Worm (Caenorhabditis elegans): Measurements from ENCODE around the gene mps-1.

The mps-1 gene

ce11 chrII:6250782-6251461, 43.2 kb downstream of the mps-1 start, which contains the start of gene phb-2 (continued):
- TF ChIP-seq nhr-47 (tag; optimal IDR thresholded peaks at IDR 0.05) (peak; percentile 82), xbp-1 (tag; optimal IDR thresholded peaks at IDR 0.05) (peak; percentile 74), ceh-82 (tag; optimal IDR thresholded peaks at IDR 0.05) (peak; percentile 57 to 85 (median 82)), aly-2 (tag; optimal IDR thresholded peaks at IDR 0.05) (peak; percentile 46), nhr-90 (tag; optimal IDR thresholded peaks at IDR 0.05; ENCODE audit: poor library complexity) (peak; percentile 73), lir-3 (tag; optimal IDR thresholded peaks at IDR 0.05; ENCODE audit: poor library complexity) (peak; percentile 67), nhr-71 (tag; optimal IDR thresholded peaks at IDR 0.05) (peak; percentile 88), efl-1 (optimal IDR thresholded peaks at IDR 0.05) (peak; percentile 92 to 99), efl-1 (GFP tag; optimal IDR thresholded peaks at IDR 0.05 in 1 of 2) (peak; percentile 98 to 100), snpc-4 (tag; optimal IDR thresholded peaks at IDR 0.05) (peak; percentile 54), nhr-19 (GFP tag; conservative IDR thresholded peaks at IDR 0.05) (peak; percentile 79), skn-1 (tag; optimal IDR thresholded peaks at IDR 0.05) (peak; percentile 87), fkh-8 (tag; optimal IDR thresholded peaks at IDR 0.05) (peak; percentile 64), C16A3.4 (tag; optimal IDR thresholded peaks at IDR 0.05) (peak; percentile 79), fos-1 (tag; optimal IDR thresholded peaks at IDR 0.05) (peak; percentile 63), aha-1 (tag; optimal IDR thresholded peaks at IDR 0.05) (no peak), lsy-2 (tag; optimal IDR thresholded peaks at IDR 0.05) (peak; percentile 86 to 94), unc-130 (tag; optimal IDR thresholded peaks at IDR 0.05) (peak; percentile 82), vab-15 (tag; optimal IDR thresholded peaks at IDR 0.05) (peak; percentile 16), swsn-7 (tag; optimal IDR thresholded peaks at IDR 0.05) (peak; percentile 70), elt-3 (tag; optimal IDR thresholded peaks at IDR 0.05) (peak in 2 of 6 experiments; percentile 59 to 73), nhr-20 (tag; optimal IDR thresholded peaks at IDR 0.05) (peak; percentile 79)

ce11 chrII:6248503-6248902, 45.7 kb downstream of the mps-1 start:
- TF ChIP-seq elt-2 (tag; optimal IDR thresholded peaks at IDR 0.05) (peak; percentile 29), sup-37 (GFP tag; optimal IDR thresholded peaks at IDR 0.05) (no peak), nhr-47 (tag; optimal IDR thresholded peaks at IDR 0.05) (peak; percentile 60), Y116A8C.19 (tag; optimal IDR thresholded peaks at IDR 0.05; ENCODE audit: borderline replicate concordance) (no peak), tlp-1 (tag; optimal IDR thresholded peaks at IDR 0.05) (no peak), pax-3 (tag; optimal IDR thresholded peaks at IDR 0.05) (no peak), fos-1 (tag; optimal IDR thresholded peaks at IDR 0.05) (peak; percentile 10), C16A3.4 (tag; optimal IDR thresholded peaks at IDR 0.05) (peak; percentile 78), zip-4 (GFP tag; optimal IDR thresholded peaks at IDR 0.05) (no peak), nhr-77 (tag; optimal IDR thresholded peaks at IDR 0.05) (peak; percentile 47), F16B12.6 (tag; optimal IDR thresholded peaks at IDR 0.05) (no peak), ces-1 (GFP tag; optimal IDR thresholded peaks at IDR 0.05) (no peak), mdl-1 (tag; optimal IDR thresholded peaks at IDR 0.05) (peak in 1 of 2 experiments; percentile 49), sox-4 (tag; optimal IDR thresholded peaks at IDR 0.05) (no peak), ceh-82 (tag; optimal IDR thresholded peaks at IDR 0.05) (peak; percentile 4 to 36 (median 20)), nhr-11 (tag; optimal IDR thresholded peaks at IDR 0.05) (no peak), ceh-88 (GFP tag; IDR thresholded peaks at IDR 0.05) (no peak), irx-1 (tag; optimal IDR thresholded peaks at IDR 0.05) (peak; percentile 31), aly-2 (tag; optimal IDR thresholded peaks at IDR 0.05) (peak; percentile 10), lin-15B (tag; optimal IDR thresholded peaks at IDR 0.05) (no peak), unc-98 (GFP tag; IDR thresholded peaks at IDR 0.05) (no peak), lin-13 (GFP tag; optimal IDR thresholded peaks at IDR 0.05) (no peak), lir-3 (tag; optimal IDR thresholded peaks at IDR 0.05; ENCODE audit: poor library complexity) (peak; percentile 40), pqm-1 (tag; optimal IDR thresholded peaks at IDR 0.05) (no peak), grh-1 (GFP tag; IDR thresholded peaks at IDR 0.05) (no peak), mep-1 (tag; optimal IDR thresholded peaks at IDR 0.05) (peak; percentile 71), unc-62 (GFP tag; optimal IDR thresholded peaks at IDR 0.05) (no peak), mab-9 (GFP tag; IDR thresholded peaks at IDR 0.05) (no peak), aha-1 (tag; optimal IDR thresholded peaks at IDR 0.05) (no peak), ceh-90 (tag; optimal IDR thresholded peaks at IDR 0.05) (no peak), lin-39 (tag; optimal IDR thresholded peaks at IDR 0.05) (no peak), fkh-4 (tag; optimal IDR thresholded peaks at IDR 0.05; ENCODE audit: borderline replicate concordance) (no peak), snu-23 (GFP tag; optimal IDR thresholded peaks at IDR 0.05) (peak; percentile 64), isw-1 (GFP tag; IDR thresholded peaks at IDR 0.05) (no peak), hlh-4 (tag; optimal IDR thresholded peaks at IDR 0.05) (no peak)
